Worm (Caenorhabditis elegans): ENCODE measurements around the gene mpst-1.
A peak's percentile ranks its signal among the peaks of the same experiment; 100 is the strongest.

mpst-1 gene

DNA sequence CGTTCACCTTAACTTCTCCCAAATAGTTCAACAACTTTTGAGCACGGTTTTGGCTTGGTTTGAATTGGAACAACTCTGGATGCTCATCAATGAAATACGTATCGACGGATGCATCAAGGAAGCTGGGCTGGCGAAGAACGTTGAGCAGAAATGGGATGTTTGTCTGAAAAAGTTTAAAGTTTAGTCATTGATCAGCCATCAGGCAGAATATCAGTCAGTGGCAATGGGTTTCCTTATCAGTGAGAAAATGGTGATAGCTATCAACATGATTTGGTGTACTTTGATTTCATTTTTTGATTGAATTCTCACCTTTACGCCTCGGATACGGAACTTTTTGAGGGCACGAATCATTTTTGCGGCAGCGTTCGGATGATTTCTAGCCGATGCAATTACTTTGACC lies 6.3 kb downstream of the mpst-1 start:
- TF ChIP-seq hlh-17 (GFP tag; optimal IDR thresholded peaks at IDR 0.05; ENCODE audit: borderline replicate concordance) (no peak), lin-35 (GFP tag; optimal IDR thresholded peaks at IDR 0.05) (peak in 1 of 2 experiments; percentile 3), grh-1 (GFP tag; IDR thresholded peaks at IDR 0.05) (no peak), ama-1 (optimal IDR thresholded peaks at IDR 0.05) (peak; percentile 2), nhr-85 (tag) (peak; percentile 61), nhr-71 (tag; optimal IDR thresholded peaks at IDR 0.05) (peak; percentile 1)

DNA sequence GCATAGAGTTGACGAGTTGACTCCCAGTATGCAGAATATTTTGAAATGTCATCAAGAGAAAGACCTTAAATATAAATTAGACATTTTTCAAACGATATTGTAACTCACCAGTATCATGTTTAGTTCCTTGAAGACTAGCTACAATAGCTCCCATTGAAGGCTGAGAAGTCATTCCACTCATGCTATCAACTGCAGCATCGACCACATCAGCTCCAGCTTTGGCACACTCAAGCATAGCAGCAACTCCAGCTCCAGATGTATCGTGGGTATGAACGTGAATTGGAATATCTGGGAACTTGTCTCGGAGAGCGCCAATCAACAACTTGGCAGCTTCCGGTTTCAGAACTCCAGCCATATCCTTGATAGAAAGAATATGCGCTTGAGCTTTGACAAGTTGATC lies 7.4 kb downstream of the mpst-1 start:
- TF ChIP-seq ces-1 (GFP tag; optimal IDR thresholded peaks at IDR 0.05) (no peak), efl-1 (optimal IDR thresholded peaks at IDR 0.05) (no peak), efl-1 (GFP tag; optimal IDR thresholded peaks at IDR 0.05 in 1 of 2) (peak in 1 of 2 experiments; percentile 65)

DNA sequence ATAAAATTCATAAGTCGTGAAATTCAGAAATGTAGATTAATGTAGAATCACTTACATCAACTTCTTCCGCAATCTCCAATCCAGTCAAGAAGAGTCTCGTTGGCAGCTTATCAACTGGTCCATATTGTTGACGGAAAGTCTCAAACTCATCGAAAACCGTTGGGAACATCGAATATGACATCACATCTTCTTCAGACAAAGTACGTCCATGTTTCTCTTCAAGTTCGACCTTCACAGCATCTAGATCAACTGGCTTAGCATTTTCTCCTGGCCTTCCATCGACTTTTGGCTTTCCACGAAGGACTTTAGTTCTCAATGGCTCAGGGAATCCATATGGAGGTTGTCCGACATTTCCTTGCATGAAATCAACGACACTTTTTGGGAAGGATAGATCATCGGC lies 8.1 kb downstream of the mpst-1 start:
- TF ChIP-seq ama-1 (optimal IDR thresholded peaks at IDR 0.05) = peak; percentile 76
- TF ChIP-seq efl-1 (optimal IDR thresholded peaks at IDR 0.05) = no peak
- TF ChIP-seq efl-1 (GFP tag; optimal IDR thresholded peaks at IDR 0.05 in 1 of 2) = peak in 1 of 2 experiments; percentile 7
- no peak for TF ChIP-seq nhr-71 (tag; optimal IDR thresholded peaks at IDR 0.05)

DNA sequence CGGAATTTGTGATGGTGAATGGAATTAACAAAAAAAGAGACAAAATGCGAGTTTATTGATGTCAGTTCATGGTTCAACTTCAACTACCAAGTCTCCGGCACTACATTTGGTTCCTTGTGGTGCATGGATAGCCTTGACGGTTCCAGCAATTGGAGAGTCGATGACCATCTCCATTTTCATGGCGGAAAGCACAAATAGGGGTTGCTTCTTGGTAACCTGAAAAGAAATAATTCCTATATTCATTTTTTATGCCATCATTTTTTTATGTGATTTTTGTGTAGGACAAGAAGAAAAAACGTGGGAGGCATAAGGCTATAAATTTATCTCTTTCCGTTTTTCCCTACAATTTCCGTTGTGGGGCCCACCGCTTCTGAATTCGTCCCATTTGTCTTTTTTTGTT lies 8.8 kb downstream of the mpst-1 start:
- TF ChIP-seq egl-13 (tag; optimal IDR thresholded peaks at IDR 0.05) (no peak), lin-13 (GFP tag; optimal IDR thresholded peaks at IDR 0.05) (no peak), efl-1 (optimal IDR thresholded peaks at IDR 0.05) (no peak), efl-1 (GFP tag; optimal IDR thresholded peaks at IDR 0.05 in 1 of 2) (peak in 1 of 2 experiments; percentile 65), mab-9 (GFP tag; IDR thresholded peaks at IDR 0.05) (no peak), nhr-85 (tag) (peak; percentile 70)

DNA sequence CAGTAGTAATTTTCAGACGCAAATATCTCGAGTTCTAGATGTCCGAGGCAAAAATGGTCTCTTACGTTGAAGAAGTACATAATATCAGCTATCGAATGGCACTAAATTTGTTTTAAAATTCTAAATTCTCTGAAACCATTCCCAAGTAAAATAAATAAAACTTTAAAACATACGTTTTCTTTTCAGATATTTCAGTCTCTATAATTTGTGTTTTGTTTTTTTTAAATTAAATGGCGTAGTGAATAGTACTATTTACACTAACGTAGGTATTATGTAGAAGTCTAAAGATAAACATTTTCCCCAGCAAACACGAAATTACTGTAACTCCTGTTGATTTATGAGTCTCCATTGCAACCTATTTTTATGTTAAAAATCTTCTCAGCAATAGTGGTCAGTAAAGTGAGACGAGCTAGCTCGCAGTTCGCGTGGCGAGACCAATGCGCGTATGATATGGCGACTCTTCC lies 9.6 kb downstream of the mpst-1 start:
- TF ChIP-seq nhr-19 (GFP tag; conservative IDR thresholded peaks at IDR 0.05) = peak; percentile 44
- TF ChIP-seq ces-1 (GFP tag; optimal IDR thresholded peaks at IDR 0.05) = no peak
- TF ChIP-seq nhr-47 (tag; optimal IDR thresholded peaks at IDR 0.05) = peak; percentile 2
- no peak for TF ChIP-seq C04F5.9 (tag; optimal IDR thresholded peaks at IDR 0.05)
- TF ChIP-seq nhr-71 (tag; optimal IDR thresholded peaks at IDR 0.05) = peak; percentile 19
- no peak for TF ChIP-seq mep-1 (tag; optimal IDR thresholded peaks at IDR 0.05)
- peak; percentile 46; the same call in 1 of the 2 replicates for TF ChIP-seq ceh-88 (GFP tag; IDR thresholded peaks at IDR 0.05)
- TF ChIP-seq isw-1 (GFP tag; IDR thresholded peaks at IDR 0.05) = no peak
- TF ChIP-seq efl-1 (optimal IDR thresholded peaks at IDR 0.05) = no peak
- TF ChIP-seq efl-1 (GFP tag; optimal IDR thresholded peaks at IDR 0.05 in 1 of 2) = peak in 1 of 2 experiments; percentile 79
- TF ChIP-seq ceh-82 (tag; optimal IDR thresholded peaks at IDR 0.05) = no peak
- TF ChIP-seq egl-13 (tag; optimal IDR thresholded peaks at IDR 0.05) = no peak
- peak in 1 of 2 experiments; percentile 4 for TF ChIP-seq lsy-2 (tag; optimal IDR thresholded peaks at IDR 0.05)

DNA sequence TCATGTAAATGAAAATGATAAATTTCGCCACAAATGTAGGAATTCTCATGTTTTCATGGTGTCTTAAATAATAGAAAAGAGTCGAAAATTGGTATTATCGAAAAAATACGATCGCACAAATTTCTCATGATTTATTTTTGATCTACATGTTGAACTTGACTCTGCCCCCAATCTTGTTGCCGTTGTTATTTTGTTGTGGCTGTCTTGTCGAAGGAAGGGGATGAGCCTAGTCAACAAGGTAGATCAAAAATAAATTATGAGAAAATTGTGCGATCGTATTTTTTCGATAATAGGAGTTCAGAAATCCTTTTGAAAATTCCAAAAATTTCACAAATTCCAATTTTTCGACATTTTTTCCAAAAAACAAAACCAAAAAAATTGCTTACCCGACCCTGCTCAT lies 11.3 kb downstream of the mpst-1 start:
- TF ChIP-seq pag-3 (tag; optimal IDR thresholded peaks at IDR 0.05; ENCODE audit: borderline replicate concordance, insufficient read depth) = no peak
- no peak for TF ChIP-seq nhr-90 (tag; optimal IDR thresholded peaks at IDR 0.05; ENCODE audit: poor library complexity)
- TF ChIP-seq aha-1 (tag; optimal IDR thresholded peaks at IDR 0.05) = no peak
- TF ChIP-seq pax-3 (tag; optimal IDR thresholded peaks at IDR 0.05) = no peak
- TF ChIP-seq nhr-47 (tag; optimal IDR thresholded peaks at IDR 0.05) = no peak
- TF ChIP-seq C16A3.4 (tag; optimal IDR thresholded peaks at IDR 0.05) = no peak
- TF ChIP-seq snpc-4 (tag; optimal IDR thresholded peaks at IDR 0.05) = no peak
- no peak for TF ChIP-seq fkh-8 (tag; optimal IDR thresholded peaks at IDR 0.05)
- TF ChIP-seq jun-1 (tag; optimal IDR thresholded peaks at IDR 0.05) = no peak

DNA sequence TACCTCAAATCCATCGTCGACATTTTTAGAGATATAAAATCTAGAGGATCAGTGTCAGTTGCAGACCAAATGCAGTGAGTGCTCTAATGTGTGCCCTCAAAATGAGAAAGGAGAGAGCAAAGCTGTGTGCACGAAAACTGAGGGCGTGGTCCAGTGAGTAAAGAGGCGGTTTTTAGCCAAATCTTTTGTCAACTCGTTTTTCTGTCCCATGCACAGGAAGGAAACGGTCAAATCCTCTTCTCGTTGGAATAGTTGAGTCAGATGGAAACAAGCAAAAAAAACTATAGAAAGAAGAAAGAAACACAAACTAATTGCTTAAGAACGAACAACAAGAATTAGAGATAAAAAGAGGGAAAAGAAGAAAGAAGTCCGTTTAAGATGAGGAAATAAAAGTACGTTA lies 14.9 kb downstream of the mpst-1 start, which contains the start of gene D2023.3:
TSS of gene D2023.3 (minus strand) at position 101 of the 400 bp plus-strand sequence.
- no peak for TF ChIP-seq ces-1 (GFP tag; optimal IDR thresholded peaks at IDR 0.05)
- TF ChIP-seq efl-1 (optimal IDR thresholded peaks at IDR 0.05) = no peak
- TF ChIP-seq efl-1 (GFP tag; optimal IDR thresholded peaks at IDR 0.05 in 1 of 2) = no peak
- no peak for TF ChIP-seq zag-1 (tag; optimal IDR thresholded peaks at IDR 0.05)
- TF ChIP-seq elt-3 (tag; optimal IDR thresholded peaks at IDR 0.05) = no peak
- no peak for TF ChIP-seq mep-1 (tag; optimal IDR thresholded peaks at IDR 0.05)
- peak; percentile 41 for TF ChIP-seq lin-14 (GFP tag; optimal IDR thresholded peaks at IDR 0.05)
- TF ChIP-seq blmp-1 (tag; optimal IDR thresholded peaks at IDR 0.05) = no peak
- TF ChIP-seq unc-86 (tag; optimal IDR thresholded peaks at IDR 0.05) = peak; percentile 22
